Worm (Caenorhabditis elegans): ENCODE results near the gene fbxa-151.

Gene fbxa-151

ce11 chrIII:1230174-1230573 lies 36.5 kb downstream of the fbxa-151 start, which contains the start of gene pes-4:
pes-4 (minus strand) TSS chrIII:1230274.
- TF ChIP-seq W03F9.2 (tag; optimal IDR thresholded peaks at IDR 0.05) (no peak), him-1 (tag; optimal IDR thresholded peaks at IDR 0.05) (no peak)

- TF ChIP-seq dao-5 (tag; optimal IDR thresholded peaks at IDR 0.05) (no peak), W03F9.2 (tag; optimal IDR thresholded peaks at IDR 0.05) (no peak), him-1 (tag; optimal IDR thresholded peaks at IDR 0.05) (no peak)
Observed at ce11 chrIII:1229510-1229909, 37.2 kb downstream of the fbxa-151 start.

ce11 chrIII:1228593-1228992 lies 38.1 kb downstream of the fbxa-151 start:
- TF ChIP-seq dao-5 (tag; optimal IDR thresholded peaks at IDR 0.05) (no peak), him-1 (tag; optimal IDR thresholded peaks at IDR 0.05) (no peak), W03F9.2 (tag; optimal IDR thresholded peaks at IDR 0.05) (no peak)

- no peak for TF ChIP-seq him-1 (tag; optimal IDR thresholded peaks at IDR 0.05)
- TF ChIP-seq W03F9.2 (tag; optimal IDR thresholded peaks at IDR 0.05): no peak
- TF ChIP-seq dao-5 (tag; optimal IDR thresholded peaks at IDR 0.05): no peak
Observed at ce11 chrIII:1226256-1226655, 40.4 kb downstream of the fbxa-151 start.

ce11 chrIII:1225595-1225994 lies 41.1 kb downstream of the fbxa-151 start:
- TF ChIP-seq dao-5 (tag; optimal IDR thresholded peaks at IDR 0.05): no peak
- TF ChIP-seq him-1 (tag; optimal IDR thresholded peaks at IDR 0.05): no peak
- no peak for TF ChIP-seq W03F9.2 (tag; optimal IDR thresholded peaks at IDR 0.05)

- TF ChIP-seq dao-5 (tag; optimal IDR thresholded peaks at IDR 0.05) (no peak), him-1 (tag; optimal IDR thresholded peaks at IDR 0.05) (no peak), W03F9.2 (tag; optimal IDR thresholded peaks at IDR 0.05) (no peak)
Observed at ce11 chrIII:1225116-1225515, 41.6 kb downstream of the fbxa-151 start.

ce11 chrIII:1223319-1224093 lies 43.2 kb downstream of the fbxa-151 start:
- no peak for TF ChIP-seq him-1 (tag; optimal IDR thresholded peaks at IDR 0.05)
- no peak for TF ChIP-seq dao-5 (tag; optimal IDR thresholded peaks at IDR 0.05)
- no peak for TF ChIP-seq W03F9.2 (tag; optimal IDR thresholded peaks at IDR 0.05)

ce11 chrIII:1221995-1222394 lies 44.7 kb downstream of the fbxa-151 start:
- TF ChIP-seq dao-5 (tag; optimal IDR thresholded peaks at IDR 0.05) (no peak), W03F9.2 (tag; optimal IDR thresholded peaks at IDR 0.05) (no peak), him-1 (tag; optimal IDR thresholded peaks at IDR 0.05) (no peak)

ce11 chrIII:1220012-1220411 lies 46.7 kb downstream of the fbxa-151 start:
- TF ChIP-seq dao-5 (tag; optimal IDR thresholded peaks at IDR 0.05): no peak
- no peak for TF ChIP-seq W03F9.2 (tag; optimal IDR thresholded peaks at IDR 0.05)
- TF ChIP-seq him-1 (tag; optimal IDR thresholded peaks at IDR 0.05): no peak

- no peak for TF ChIP-seq dao-5 (tag; optimal IDR thresholded peaks at IDR 0.05)
- TF ChIP-seq W03F9.2 (tag; optimal IDR thresholded peaks at IDR 0.05): no peak
- TF ChIP-seq him-1 (tag; optimal IDR thresholded peaks at IDR 0.05): no peak
Observed at ce11 chrIII:1218998-1219397, 47.7 kb downstream of the fbxa-151 start.

- TF ChIP-seq him-1 (tag; optimal IDR thresholded peaks at IDR 0.05): no peak
- TF ChIP-seq W03F9.2 (tag; optimal IDR thresholded peaks at IDR 0.05): no peak
Observed at ce11 chrIII:1218221-1218620, 48.5 kb downstream of the fbxa-151 start.

- TF ChIP-seq him-1 (tag; optimal IDR thresholded peaks at IDR 0.05): no peak
- no peak for TF ChIP-seq W03F9.2 (tag; optimal IDR thresholded peaks at IDR 0.05)
- TF ChIP-seq dao-5 (tag; optimal IDR thresholded peaks at IDR 0.05): no peak
Observed at ce11 chrIII:1216096-1216495, 50.6 kb downstream of the fbxa-151 start.
